Fruit fly (Drosophila melanogaster): Measurements from ENCODE around the gene CG34049.

DNA sequence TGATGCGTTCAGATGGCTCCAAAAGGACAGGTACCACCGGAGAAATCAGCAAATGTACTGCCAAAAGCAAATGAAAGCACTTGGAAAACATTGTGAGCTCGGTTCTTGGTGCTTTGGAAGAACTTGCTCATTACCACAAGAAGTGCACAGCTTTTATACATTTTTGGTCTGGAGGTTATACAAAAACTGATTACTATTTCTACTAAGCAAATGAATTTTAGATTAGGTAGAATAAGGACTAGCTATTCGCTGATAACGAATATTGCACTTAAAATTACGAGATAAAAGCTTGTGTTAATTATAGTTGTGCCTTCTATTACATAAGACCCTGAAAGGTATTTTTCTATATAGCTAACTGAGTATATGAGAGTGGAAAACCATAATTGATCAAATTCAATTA lies 10.2 kb downstream of the CG34049 start, which contains the start of gene Send1:
- TF ChIP-seq Hr96 (GFP tag; optimal IDR thresholded peaks at IDR 0.05) (no peak), pad (GFP tag; optimal IDR thresholded peaks at IDR 0.05) (no peak), bab1 (GFP tag; optimal IDR thresholded peaks at IDR 0.05) (no peak), toe (GFP tag; optimal IDR thresholded peaks at IDR 0.05) (no peak), CG33017 (tag; optimal IDR thresholded peaks at IDR 0.05) (no peak), CG5204 (GFP tag; optimal IDR thresholded peaks at IDR 0.05) (no peak), CG7101 (tag; optimal IDR thresholded peaks at IDR 0.05) (no peak), CG11617 (GFP tag; optimal IDR thresholded peaks at IDR 0.05) (no peak), cic (GFP tag; optimal IDR thresholded peaks at IDR 0.05) (no peak), kay (GFP tag; ENCODE audit: borderline replicate concordance) (no peak)
